Fruit fly (Drosophila melanogaster): ENCODE results near the gene pum.

Gene pum

DNA sequence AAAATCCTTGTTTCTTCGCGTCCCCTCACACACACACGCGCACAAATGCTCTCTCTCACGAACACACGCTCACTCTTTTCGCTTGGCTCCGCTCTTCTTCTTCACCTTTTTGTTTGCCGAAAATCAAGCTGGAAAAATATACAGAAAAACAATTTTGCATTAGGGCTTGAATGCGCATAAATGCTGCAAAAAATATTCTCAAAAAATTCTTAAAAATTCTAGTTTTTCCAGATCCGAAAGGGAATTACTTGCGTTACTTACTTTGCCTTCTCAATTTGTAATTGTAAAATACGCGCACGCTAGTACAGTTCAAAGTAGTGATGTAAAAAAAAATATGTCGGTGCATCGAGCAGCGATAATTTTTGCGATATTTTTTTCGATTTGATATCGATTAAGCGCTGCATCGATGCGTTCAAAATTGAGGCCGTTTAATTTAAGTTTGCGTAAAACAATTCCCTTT, 2.5 kb upstream of the pum start (continued):
- TF ChIP-seq CG17361 (GFP tag; IDR thresholded peaks at IDR 0.05): peak; percentile 40; the same call in 2 of the 3 replicates
- TF ChIP-seq CG34422 (GFP tag; IDR thresholded peaks at IDR 0.05): peak; percentile 36; the same call in 1 of the 3 replicates
- TF ChIP-seq nmo (GFP tag; optimal IDR thresholded peaks at IDR 0.05): peak; percentile 36
- peak; percentile 93 for TF ChIP-seq cg (GFP tag; optimal IDR thresholded peaks at IDR 0.05)
- TF ChIP-seq H15 (GFP tag; IDR thresholded peaks at IDR 0.05): no peak
- no peak for TF ChIP-seq lmd (GFP tag; IDR thresholded peaks at IDR 0.05)
- TF ChIP-seq CG17912 (GFP tag; optimal IDR thresholded peaks at IDR 0.05): no peak
- peak; percentile 69 for TF ChIP-seq sqz (GFP tag; optimal IDR thresholded peaks at IDR 0.05)
- no peak for TF ChIP-seq CG7372 (GFP tag; IDR thresholded peaks at IDR 0.05)
- peak; percentile 26 for TF ChIP-seq grau (tag; optimal IDR thresholded peaks at IDR 0.05)
- TF ChIP-seq Opbp (GFP tag; IDR thresholded peaks at IDR 0.05; ENCODE audit: partially characterized antibody): peak; percentile 78
- TF ChIP-seq CG34224 (GFP tag; IDR thresholded peaks at IDR 0.05; ENCODE audit: partially characterized antibody): peak; percentile 85; the same call in 2 of the 3 replicates
- TF ChIP-seq CG32532 (GFP tag; IDR thresholded peaks at IDR 0.05): no peak
- peak in 1 of 3 experiments; percentile 66 for TF ChIP-seq Stat92E (GFP tag; optimal IDR thresholded peaks at IDR 0.05)
- TF ChIP-seq psq (GFP tag; optimal IDR thresholded peaks at IDR 0.05): no peak
- TF ChIP-seq vfl (GFP tag; optimal IDR thresholded peaks at IDR 0.05): peak; percentile 28
- TF ChIP-seq CG18262 (tag; optimal IDR thresholded peaks at IDR 0.05): peak; percentile 25
- peak; percentile 50 for TF ChIP-seq CG30020 (tag; optimal IDR thresholded peaks at IDR 0.05)
- TF ChIP-seq hth (optimal IDR thresholded peaks at IDR 0.05): no peak
- TF ChIP-seq trem (tag; optimal IDR thresholded peaks at IDR 0.05): peak; percentile 76
- TF ChIP-seq lilli (GFP tag; optimal IDR thresholded peaks at IDR 0.05): peak; percentile 2
- no peak for TF ChIP-seq CG4820 (GFP tag; optimal IDR thresholded peaks at IDR 0.05)
- 0 out of 2 replicates have a peak, but pooled peaks have one; percentile 1 for TF ChIP-seq Atf6 (GFP tag; IDR thresholded peaks at IDR 0.05)
- no peak for TF ChIP-seq GATAe (GFP tag; conservative IDR thresholded peaks at IDR 0.05)
- TF ChIP-seq lbe (GFP tag; optimal IDR thresholded peaks at IDR 0.05): peak; percentile 48
- TF ChIP-seq Drgx (GFP tag; IDR thresholded peaks at IDR 0.05): no peak
- TF ChIP-seq CG12391 (tag; optimal IDR thresholded peaks at IDR 0.05): peak; percentile 28
- TF ChIP-seq CG15011 (GFP tag; optimal IDR thresholded peaks at IDR 0.05): no peak
- peak; percentile 14 for TF ChIP-seq CG17568 (GFP tag; optimal IDR thresholded peaks at IDR 0.05)
- TF ChIP-seq CG2116 (GFP tag; optimal IDR thresholded peaks at IDR 0.05): peak; percentile 97
- TF ChIP-seq Deaf1 (tag; optimal IDR thresholded peaks at IDR 0.05): peak; percentile 56
- no peak for TF ChIP-seq salm (tag; optimal IDR thresholded peaks at IDR 0.05)
- TF ChIP-seq CG16813 (GFP tag; IDR thresholded peaks at IDR 0.05; ENCODE audit: partially characterized antibody): peak; percentile 79
- peak; percentile 33 for TF ChIP-seq CG4282 (GFP tag; optimal IDR thresholded peaks at IDR 0.05)
- TF ChIP-seq Dref (GFP tag; IDR thresholded peaks at IDR 0.05): peak; percentile 82
- peak; percentile 5 for TF ChIP-seq CoRest (tag; optimal IDR thresholded peaks at IDR 0.05)
- TF ChIP-seq CG4360 (GFP tag; IDR thresholded peaks at IDR 0.05): no peak
- no peak for TF ChIP-seq CG10959 (GFP tag; IDR thresholded peaks at IDR 0.05)
- peak; percentile 72 for TF ChIP-seq sens (GFP tag)
- no peak for TF ChIP-seq Blimp-1 (GFP tag; optimal IDR thresholded peaks at IDR 0.05)
- TF ChIP-seq Fer1 (GFP tag; optimal IDR thresholded peaks at IDR 0.05): peak; percentile 22
- TF ChIP-seq Trl (optimal IDR thresholded peaks at IDR 0.05): peak; percentile 61 to 75
- TF ChIP-seq Trl (GFP tag; optimal IDR thresholded peaks at IDR 0.05): no peak
- TF ChIP-seq prd (optimal IDR thresholded peaks at IDR 0.05): no peak
- no peak for TF ChIP-seq prd (GFP tag; IDR thresholded peaks at IDR 0.05)
- peak; percentile 87 for TF ChIP-seq E2f2 (GFP tag; IDR thresholded peaks at IDR 0.05)
- no peak for TF ChIP-seq CG18476 (GFP tag; optimal IDR thresholded peaks at IDR 0.05)
- TF ChIP-seq amos (GFP tag; IDR thresholded peaks at IDR 0.05; ENCODE audit: partially characterized antibody): peak; percentile 79
- no peak for TF ChIP-seq CG12219 (GFP tag; optimal IDR thresholded peaks at IDR 0.05)
- no peak for TF ChIP-seq CG10462 (GFP tag; optimal IDR thresholded peaks at IDR 0.05)
- no peak for TF ChIP-seq CG14667 (GFP tag; IDR thresholded peaks at IDR 0.05)
- no peak for TF ChIP-seq Hand (GFP tag; optimal IDR thresholded peaks at IDR 0.05)
